Worm (Caenorhabditis elegans): ENCODE results near the gene ess-2.

DNA sequence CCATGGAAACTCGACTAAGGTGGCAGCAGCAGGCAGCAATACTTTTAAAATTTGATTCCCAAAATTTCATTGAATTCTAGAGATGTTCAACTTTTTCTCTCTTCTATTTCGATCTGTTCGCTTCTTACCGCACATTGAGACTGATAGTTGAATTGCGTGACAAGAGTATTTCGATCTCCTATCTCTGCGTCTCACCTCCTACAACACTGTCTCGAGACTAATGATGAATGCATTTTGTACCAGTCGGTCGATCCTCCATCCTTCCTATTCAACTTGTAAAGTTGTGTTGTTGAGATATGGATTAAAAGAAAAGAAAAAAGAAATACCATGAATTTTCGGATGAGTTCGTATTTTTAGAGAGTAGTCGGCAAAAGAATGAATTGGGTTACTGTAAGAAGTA, 39.0 kb downstream of the ess-2 start:
- TF ChIP-seq ceh-32 (tag; optimal IDR thresholded peaks at IDR 0.05; ENCODE audit: poor library complexity): no peak
- TF ChIP-seq dpl-1 (GFP tag; optimal IDR thresholded peaks at IDR 0.05): no peak
- TF ChIP-seq php-3 (GFP tag; IDR thresholded peaks at IDR 0.05): no peak
- no peak for TF ChIP-seq madf-5 (GFP tag; IDR thresholded peaks at IDR 0.05)
- no peak for TF ChIP-seq pha-4 (GFP tag; IDR thresholded peaks at IDR 0.05)
- TF ChIP-seq pha-4 (tag; optimal IDR thresholded peaks at IDR 0.05): no peak
